Worm (Caenorhabditis elegans) whole organism, late embryonic: ENCODE measurements around the gene ceh-91.

Experiments
- T23F11.4 ChIP-seq: fragments of 200-800 bp; sonication (Bioruptor generic); optimal IDR thresholded peaks from 2 replicates; lab custom pipeline; 2018; ENCODE audit warnings: mild to moderate bottlenecking, missing genetic modification characterization, missing compliant biosample characterization
- ceh-18 ChIP-seq: sonication (generic microtip); optimal IDR thresholded peaks from 2 replicates; lab custom pipeline; 2016; ENCODE audit warnings: missing genetic modification characterization, missing compliant biosample characterization
- ceh-19 ChIP-seq: fragments of 200-800 bp; sonication (Bioruptor generic); optimal IDR thresholded peaks from 2 replicates; lab custom pipeline; 2018; ENCODE audit warnings: mild to moderate bottlenecking, missing genetic modification characterization, missing compliant biosample characterization
- ceh-48 ChIP-seq: sonication (generic microtip); optimal IDR thresholded peaks from 2 replicates; lab custom pipeline; 2016; ENCODE audit warnings: missing genetic modification characterization, inconsistent platforms, missing compliant biosample characterization
- dmd-4 ChIP-seq: sonication (generic microtip); optimal IDR thresholded peaks from 2 replicates; lab custom pipeline; 2016; ENCODE audit warnings: borderline replicate concordance, missing genetic modification characterization, missing compliant biosample characterization
- elt-2 ChIP-seq: sonication (generic microtip); optimal IDR thresholded peaks from 2 replicates; lab custom pipeline; 2016; ENCODE audit warnings: missing genetic modification reagents, missing genetic modification characterization, missing compliant biosample characterization
- hlh-13 ChIP-seq: fragments of 200-800 bp; sonication (Bioruptor generic); optimal IDR thresholded peaks from 2 replicates; lab custom pipeline; 2018; ENCODE audit warnings: mild to moderate bottlenecking, missing genetic modification characterization, missing compliant biosample characterization
- hlh-15 ChIP-seq: sonication (generic microtip); optimal IDR thresholded peaks from 2 replicates; lab custom pipeline; 2016; ENCODE audit warnings: missing genetic modification characterization, missing compliant biosample characterization
- madf-2 ChIP-seq: sonication (generic microtip); optimal IDR thresholded peaks from 2 replicates; lab custom pipeline; 2017; ENCODE audit warnings: missing genetic modification characterization, missing compliant biosample characterization
- nhr-11 ChIP-seq: fragments of 150-350 bp; optimal IDR thresholded peaks from 2 replicates; lab custom pipeline; 2014; ENCODE audit warnings: missing biosample characterization, missing genetic modification characterization
- unc-55 ChIP-seq: sonication (generic microtip); optimal IDR thresholded peaks from 2 replicates; lab custom pipeline; 2017; ENCODE audit warnings: missing biosample characterization, missing genetic modification reagents, missing genetic modification characterization

DNA sequence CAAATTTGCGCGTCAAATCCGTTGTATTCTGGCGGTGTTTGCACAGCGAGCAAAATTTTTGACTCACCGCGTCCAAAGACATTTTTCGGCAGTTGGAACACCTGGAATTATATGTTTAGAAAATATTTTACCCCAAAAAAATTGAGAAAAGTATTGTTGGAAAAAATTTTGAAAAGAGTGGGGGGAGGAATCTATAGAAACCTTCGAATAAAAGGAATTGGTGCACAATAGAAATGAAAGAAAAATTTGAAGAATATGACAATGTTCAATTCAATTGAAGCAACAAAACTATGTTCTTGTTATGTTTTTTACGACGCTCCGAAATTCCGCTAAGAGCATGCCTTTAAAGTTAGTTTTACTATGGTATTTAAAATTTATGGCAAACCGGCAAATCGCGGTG, 12.8 kb downstream of the ceh-91 start, which contains the start of gene Y66A7A.7:
- TF ChIP-seq madf-2 (tag; lab: Kevin White, UChicago) (no peak), nhr-11 (no peak), dmd-4 (tag; lab: Kevin White, UChicago) (no peak), ceh-48 (tag; lab: Kevin White, UChicago) (no peak), hlh-15 (no peak), unc-55 (GFP tag; lab: Kevin White, UChicago) (no peak), ceh-19 (GFP tag; lab: Kevin White, UChicago) (no peak), elt-2 (tag; lab: Kevin White, UChicago) (no peak), T23F11.4 (GFP tag; lab: Kevin White, UChicago) (no peak), ceh-18 (tag; lab: Kevin White, UChicago) (no peak), hlh-13 (GFP tag; lab: Kevin White, UChicago) (no peak)
